Fruit fly (Drosophila melanogaster) whole organism, embryonic: ENCODE data around the gene CG6574.

Source experiments
- Adf1 ChIP-seq: fragments of 200-800 bp; sonication (Bioruptor generic); IDR thresholded peaks from 2 replicates; pipeline ENCODE4 v1.3.6; 2022; ENCODE audit warnings: missing biosample characterization, missing genetic modification characterization
- Asciz ChIP-seq: fragments of 200-800 bp; sonication (Bioruptor generic); optimal IDR thresholded peaks from 2 replicates; lab custom pipeline; 2017; ENCODE audit warnings: missing biosample characterization, mild to moderate bottlenecking, missing genetic modification characterization, missing genetic modification reagents
- Bteb2 ChIP-seq: fragments of 200-800 bp; sonication (Bioruptor generic); optimal IDR thresholded peaks from 2 replicates; lab custom pipeline; 2016; ENCODE audit warnings: missing biosample characterization, missing genetic modification characterization
- CG10267 ChIP-seq: fragments of 200-800 bp; sonication (Bioruptor generic); optimal IDR thresholded peaks from 2 replicates; lab custom pipeline; 2018; ENCODE audit warnings: missing biosample characterization, mild to moderate bottlenecking, missing genetic modification characterization, moderate library complexity
- CG10979 ChIP-seq: fragments of 200-800 bp; sonication (Bioruptor generic); optimal IDR thresholded peaks from 2 replicates; lab custom pipeline; 2018; ENCODE audit warnings: missing biosample characterization, mild to moderate bottlenecking, missing genetic modification characterization, moderate library complexity
- CG11085 ChIP-seq: fragments of 200-800 bp; sonication (Bioruptor generic); IDR thresholded peaks from 2 replicates; pipeline ENCODE4 v1.3.6; 2022; ENCODE audit warnings: missing biosample characterization, missing genetic modification characterization
- CG12659 ChIP-seq: fragments of 200-800 bp; sonication (Bioruptor generic); optimal IDR thresholded peaks from 3 replicates; lab custom pipeline; 2017; ENCODE audit warnings: mild to moderate bottlenecking, missing biosample characterization, missing genetic modification reagents, missing genetic modification characterization
- CG14050 ChIP-seq: fragments of 200-800 bp; sonication (Bioruptor generic); IDR thresholded peaks from 3 replicates; pipeline ENCODE4 v1.3.6; 2022; ENCODE audit warnings: missing biosample characterization, missing genetic modification characterization
- CG14860 ChIP-seq: fragments of 200-800 bp; sonication (Bioruptor generic); IDR thresholded peaks from 3 replicates; pipeline ENCODE4 v1.3.6; 2022; ENCODE audit warnings: missing biosample characterization, missing genetic modification characterization; ENCODE audit not compliant: partially characterized antibody
- CG15073 ChIP-seq: fragments of 200-800 bp; sonication (Bioruptor generic); optimal IDR thresholded peaks from 2 replicates; lab custom pipeline; 2016; ENCODE audit warnings: missing biosample characterization, missing genetic modification characterization
- CG15479 ChIP-seq: fragments of 200-800 bp; sonication (Bioruptor generic); optimal IDR thresholded peaks from 3 replicates; lab custom pipeline; 2019; ENCODE audit warnings: missing biosample characterization, mild to moderate bottlenecking, missing genetic modification characterization, moderate library complexity
- CG15601 ChIP-seq: fragments of 200-800 bp; sonication (Bioruptor generic); optimal IDR thresholded peaks from 3 replicates; lab custom pipeline; 2019; ENCODE audit warnings: missing biosample characterization, mild to moderate bottlenecking, missing genetic modification characterization, moderate library complexity
- CG18764 ChIP-seq: fragments of 200-800 bp; sonication (Bioruptor generic); optimal IDR thresholded peaks from 3 replicates; lab custom pipeline; 2016; ENCODE audit warnings: missing biosample characterization, missing genetic modification characterization
- CG2202 ChIP-seq: fragments of 200-800 bp; sonication (Bioruptor generic); optimal IDR thresholded peaks from 2 replicates; lab custom pipeline; 2018; ENCODE audit warnings: missing biosample characterization, mild to moderate bottlenecking, missing genetic modification characterization
- CG34376 ChIP-seq: fragments of 200-800 bp; sonication (Bioruptor generic); optimal IDR thresholded peaks from 2 replicates; lab custom pipeline; 2018; ENCODE audit warnings: missing biosample characterization, mild to moderate bottlenecking, missing genetic modification characterization
- CG5180 ChIP-seq: fragments of 200-800 bp; sonication (Bioruptor generic); optimal IDR thresholded peaks from 3 replicates; lab custom pipeline; 2017; ENCODE audit warnings: missing biosample characterization, missing genetic modification characterization, mild to moderate bottlenecking, moderate library complexity, missing genetic modification reagents
- CG5245 ChIP-seq: fragments of 200-800 bp; sonication (Bioruptor generic); optimal IDR thresholded peaks from 3 replicates; lab custom pipeline; 2016; ENCODE audit warnings: missing biosample characterization, missing genetic modification characterization
- CG8944 ChIP-seq: fragments of 200-800 bp; sonication (Bioruptor generic); optimal IDR thresholded peaks from 3 replicates; lab custom pipeline; 2016; ENCODE audit warnings: missing biosample characterization, missing genetic modification characterization
- CTCF ChIP-seq: fragments of 200-800 bp; sonication (Bioruptor generic); optimal IDR thresholded peaks from 2 replicates; lab custom pipeline; 2017; ENCODE audit warnings: missing biosample characterization, mild to moderate bottlenecking, missing genetic modification characterization, moderate library complexity
- CrebB ChIP-seq: fragments of 200-800 bp; sonication (Bioruptor generic); optimal IDR thresholded peaks from 3 replicates; lab custom pipeline; 2018; ENCODE audit warnings: missing biosample characterization, mild to moderate bottlenecking, missing genetic modification characterization
- D19B ChIP-seq: fragments of 200-800 bp; sonication (Bioruptor generic); optimal IDR thresholded peaks from 2 replicates; lab custom pipeline; 2017; ENCODE audit warnings: missing biosample characterization, mild to moderate bottlenecking, missing genetic modification characterization
- Dek ChIP-seq: fragments of 200-800 bp; sonication (Bioruptor generic); optimal IDR thresholded peaks from 3 replicates; lab custom pipeline; 2019; ENCODE audit warnings: missing biosample characterization, mild to moderate bottlenecking, missing genetic modification characterization, moderate library complexity
- Fer1 ChIP-seq: fragments of 200-800 bp; sonication (Bioruptor generic); optimal IDR thresholded peaks from 2 replicates; lab custom pipeline; 2017; ENCODE audit warnings: missing biosample characterization, mild to moderate bottlenecking, missing genetic modification characterization
- HHEX ChIP-seq: fragments of 200-800 bp; sonication (Bioruptor generic); optimal IDR thresholded peaks from 3 replicates; lab custom pipeline; 2017; ENCODE audit warnings: missing biosample characterization, mild to moderate bottlenecking, missing genetic modification characterization, missing genetic modification reagents
- Hr78 ChIP-seq, 2 experiments: fragments of 200-800 bp in 1 of 2; fragments of >200 bp in 1 of 2; sonication (Bioruptor generic) in 1 of 2; optimal IDR thresholded peaks; 2 replicates each; lab custom pipeline; 2017 to 2019; ENCODE audit warnings: missing biosample characterization in 2 of 2, missing genetic modification characterization in 2 of 2, mild to moderate bottlenecking in 1 of 2, moderate library complexity in 1 of 2
- Kr ChIP-seq: fragments of 200-800 bp; sonication (Bioruptor generic); optimal IDR thresholded peaks from 2 replicates; lab custom pipeline; 2017; ENCODE audit warnings: missing biosample characterization, mild to moderate bottlenecking, missing genetic modification characterization
- NK7.1 ChIP-seq: fragments of 200-800 bp; sonication (Bioruptor generic); optimal IDR thresholded peaks from 3 replicates; lab custom pipeline; 2016; ENCODE audit warnings: missing biosample characterization, missing genetic modification characterization
- Poxn ChIP-seq: fragments of 200-800 bp; sonication (Bioruptor generic); IDR thresholded peaks from 2 replicates; pipeline ENCODE4 v1.3.6; 2022; ENCODE audit warnings: missing biosample characterization, missing genetic modification characterization
- Ptx1 ChIP-seq: fragments of 200-800 bp; sonication (Bioruptor generic); IDR thresholded peaks from 2 replicates; pipeline ENCODE4 v1.3.6; 2022; ENCODE audit warnings: missing biosample characterization, missing genetic modification characterization
- Rfx ChIP-seq: fragments of 200-800 bp; sonication (Bioruptor generic); IDR thresholded peaks from 2 replicates; pipeline ENCODE4 v1.3.6; 2022; ENCODE audit warnings: missing biosample characterization, missing genetic modification characterization
- Spps ChIP-seq: fragments of 200-800 bp; sonication (Bioruptor generic); optimal IDR thresholded peaks from 2 replicates; lab custom pipeline; 2018; ENCODE audit warnings: missing biosample characterization, mild to moderate bottlenecking, missing genetic modification characterization
- YL-1 ChIP-seq: fragments of 200-800 bp; sonication (Bioruptor generic); optimal IDR thresholded peaks from 3 replicates; lab custom pipeline; 2017; ENCODE audit warnings: missing biosample characterization, mild to moderate bottlenecking, missing genetic modification characterization
- btn ChIP-seq: fragments of 200-800 bp; sonication (Bioruptor generic); optimal IDR thresholded peaks from 2 replicates; lab custom pipeline; 2016; ENCODE audit warnings: missing biosample characterization, missing genetic modification characterization
- chinmo ChIP-seq: fragments of 200-800 bp; sonication (Bioruptor generic); IDR thresholded peaks from 4 replicates; pipeline ENCODE4 v1.3.6; 2022; ENCODE audit warnings: missing biosample characterization, missing genetic modification characterization; ENCODE audit not compliant: partially characterized antibody
- en ChIP-seq: fragments of 200-800 bp; sonication (Bioruptor generic); optimal IDR thresholded peaks from 2 replicates; lab custom pipeline; 2016; ENCODE audit warnings: missing biosample characterization, missing genetic modification characterization
- hb ChIP-seq: fragments of 200-800 bp; sonication (Bioruptor generic); IDR thresholded peaks from 3 replicates; pipeline ENCODE4 v1.3.6; 2022; ENCODE audit warnings: missing biosample characterization, missing genetic modification characterization; ENCODE audit not compliant: partially characterized antibody
- jigr1 ChIP-seq: fragments of 200-800 bp; sonication (Bioruptor generic); IDR thresholded peaks from 3 replicates; pipeline ENCODE4 v1.3.6; 2022; ENCODE audit warnings: missing biosample characterization, missing genetic modification characterization
- ken ChIP-seq: fragments of 200-800 bp; sonication (Bioruptor generic); IDR thresholded peaks from 3 replicates; pipeline ENCODE4 v1.3.6; 2022; ENCODE audit warnings: missing biosample characterization, missing genetic modification characterization
- maf-S ChIP-seq: fragments of 200-800 bp; sonication (Bioruptor generic); optimal IDR thresholded peaks from 2 replicates; lab custom pipeline; 2016; ENCODE audit warnings: missing biosample characterization, missing genetic modification characterization
- pan ChIP-seq, 4 experiments: fragments of >200 bp in 3 of 4; fragments of 200-800 bp in 1 of 4; sonication (Bioruptor generic) in 1 of 4; optimal IDR thresholded peaks in 3 of 4; IDR thresholded peaks in 1 of 4; 2 replicates each; pipeline versions ENCODE4 v1.3.6 to Lab custom; 2017 to 2022; ENCODE audit warnings: missing biosample characterization in 2 of 4, missing genetic modification characterization in 2 of 4, mixed read lengths in 1 of 4
- pho ChIP-seq: fragments of 200-800 bp; sonication (Bioruptor generic); optimal IDR thresholded peaks from 2 replicates; lab custom pipeline; 2016; ENCODE audit warnings: missing biosample characterization, missing genetic modification characterization
- pita ChIP-seq: fragments of 200-800 bp; sonication (Bioruptor generic); optimal IDR thresholded peaks from 2 replicates; lab custom pipeline; 2017; ENCODE audit warnings: missing biosample characterization, mild to moderate bottlenecking, missing genetic modification characterization
- prd ChIP-seq, 3 experiments: fragments of >200 bp in 2 of 3; fragments of 200-800 bp in 1 of 3; sonication (Bioruptor generic) in 1 of 3; optimal IDR thresholded peaks in 2 of 3; IDR thresholded peaks in 1 of 3; 2 replicates in 2 of 3; 3 replicates in 1 of 3; pipeline versions ENCODE4 v1.3.6 to Lab custom; 2017 to 2022; ENCODE audit warnings: missing biosample characterization in 1 of 3, missing genetic modification characterization in 1 of 3
- sens-2 ChIP-seq: fragments of 200-800 bp; sonication (Bioruptor generic); IDR thresholded peaks from 2 replicates; pipeline ENCODE4 v1.3.6; 2022; ENCODE audit warnings: missing biosample characterization, missing genetic modification characterization
- slp2 ChIP-seq: fragments of 200-800 bp; sonication (Bioruptor generic); optimal IDR thresholded peaks from 2 replicates; lab custom pipeline; 2016; ENCODE audit warnings: missing biosample characterization, missing genetic modification characterization
- tio ChIP-seq: fragments of 200-800 bp; sonication (Bioruptor generic); optimal IDR thresholded peaks from 2 replicates; lab custom pipeline; 2017; ENCODE audit warnings: missing biosample characterization, missing genetic modification characterization, inconsistent platforms
- trh ChIP-seq: fragments of 200-800 bp; sonication (Bioruptor generic); optimal IDR thresholded peaks from 2 replicates; lab custom pipeline; 2016; ENCODE audit warnings: missing biosample characterization, missing genetic modification characterization
- unc-4 ChIP-seq: fragments of 200-800 bp; sonication (Bioruptor generic); IDR thresholded peaks from 2 replicates; pipeline ENCODE4 v1.3.6; 2022; ENCODE audit warnings: missing biosample characterization, missing genetic modification characterization; ENCODE audit not compliant: partially characterized antibody

The CG6574 gene

DNA sequence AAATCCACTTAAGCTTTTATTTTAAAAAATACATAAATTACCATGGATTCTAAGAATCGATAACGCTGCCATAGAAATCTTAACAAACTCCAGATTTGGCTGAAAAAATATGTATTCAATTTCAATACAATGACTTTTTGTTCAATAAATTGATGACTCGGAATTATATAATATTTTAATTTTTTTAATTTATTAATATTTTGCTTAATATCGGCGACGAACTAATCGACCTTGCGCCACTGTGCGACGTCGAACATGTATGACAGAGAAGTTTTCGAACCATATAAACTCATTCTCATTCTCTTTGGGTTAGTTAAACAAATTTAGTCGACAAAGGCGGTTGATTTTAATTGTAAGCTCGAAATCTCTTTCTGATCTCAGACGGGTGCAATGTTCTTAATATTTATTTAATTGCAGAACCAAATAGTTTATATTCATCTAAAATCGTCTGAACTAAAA, 13.2 kb downstream of the CG6574 start, which contains the start of gene CG42394 (continued):
- peak; percentile 92 for TF ChIP-seq CG18764 (GFP tag; lab: Kevin White, UChicago)
- TF ChIP-seq Bteb2 (GFP tag; lab: Kevin White, UChicago) = peak; percentile 81
- peak; percentile 89 for TF ChIP-seq ken (GFP tag; lab: Robert Waterston, UW)
- peak; percentile 93 for TF ChIP-seq Rfx (GFP tag; lab: Robert Waterston, UW)
- TF ChIP-seq CG5245 (GFP tag; lab: Kevin White, UChicago) = peak; percentile 86
- peak; percentile 74 for TF ChIP-seq CG11085 (GFP tag; lab: Robert Waterston, UW)
- TF ChIP-seq hb (GFP tag; lab: Robert Waterston, UW) = no peak
- TF ChIP-seq slp2 (GFP tag; lab: Kevin White, UChicago) = peak; percentile 44
- TF ChIP-seq Spps (tag; lab: Kevin White, UChicago) = peak; percentile 96
- TF ChIP-seq CrebB = peak; percentile 79
- TF ChIP-seq CG10979 (tag; lab: Kevin White, UChicago) = peak; percentile 98
- TF ChIP-seq CG15479 (GFP tag; lab: Kevin White, UChicago) = no peak
- TF ChIP-seq Hr78 (GFP tag; optimal IDR thresholded peaks at IDR 0.05; lab: Kevin White, UChicago) = peak in 1 of 2 experiments; percentile 85
- no peak for TF ChIP-seq pita
- TF ChIP-seq Poxn = peak; percentile 51; the same call in 1 of the 2 replicates
- TF ChIP-seq Kr (GFP tag; lab: Kevin White, UChicago) = peak; percentile 43
- TF ChIP-seq Adf1 = peak; percentile 82
- TF ChIP-seq sens-2 (GFP tag; lab: Robert Waterston, UW) = peak; percentile 90
- TF ChIP-seq en (GFP tag; lab: Kevin White, UChicago) = no peak
- no peak for TF ChIP-seq CG34376 (GFP tag; lab: Kevin White, UChicago)
- peak; percentile 67 for TF ChIP-seq CTCF (GFP tag; lab: Kevin White, UChicago)
- TF ChIP-seq trh (GFP tag; lab: Kevin White, UChicago) = peak; percentile 90
- TF ChIP-seq btn (GFP tag; lab: Kevin White, UChicago) = peak; percentile 8
- TF ChIP-seq Fer1 (GFP tag; lab: Kevin White, UChicago) = peak; percentile 98
- TF ChIP-seq NK7.1 (GFP tag; lab: Kevin White, UChicago) = peak; percentile 56
- peak; percentile 94 for TF ChIP-seq Ptx1 (GFP tag; lab: Robert Waterston, UW)
- peak; percentile 93 for TF ChIP-seq CG15601 (tag; lab: Kevin White, UChicago)
- peak; percentile 96 for TF ChIP-seq CG12659 (GFP tag; lab: Kevin White, UChicago)
- peak; percentile 90 for TF ChIP-seq CG2202
- peak; percentile 80 for TF ChIP-seq YL-1 (GFP tag; lab: Kevin White, UChicago)
- peak; percentile 50; the same call in 1 of the 3 replicates for TF ChIP-seq CG14860 (GFP tag; lab: Robert Waterston, UW)
- TF ChIP-seq jigr1 (GFP tag; lab: Robert Waterston, UW) = peak; percentile 21; the same call in 1 of the 3 replicates
- peak; percentile 94 for TF ChIP-seq HHEX
- TF ChIP-seq CG15073 = peak; percentile 53
- peak; percentile 37 for TF ChIP-seq maf-S (GFP tag; lab: Kevin White, UChicago)
- peak; percentile 100 for TF ChIP-seq CG5180 (GFP tag; lab: Kevin White, UChicago)
- peak; percentile 92 for TF ChIP-seq CG14050
- TF ChIP-seq D19B (GFP tag; lab: Kevin White, UChicago) = peak; percentile 91
- TF ChIP-seq Asciz = peak; percentile 97
- no peak for TF ChIP-seq pan (optimal IDR thresholded peaks at IDR 0.05; lab: Kevin White, UChicago)
- TF ChIP-seq pan (GFP tag; optimal IDR thresholded peaks at IDR 0.05 in 1 of 2, IDR thresholded peaks at IDR 0.05 in 1 of 2) = peak in 1 of 2 experiments; percentile 93
- TF ChIP-seq unc-4 (GFP tag; lab: Robert Waterston, UW) = 0 out of 2 replicates have a peak, but pooled peaks have one; percentile 18
- peak; percentile 68 for TF ChIP-seq pho (GFP tag; lab: Kevin White, UChicago)
- no peak for TF ChIP-seq prd (optimal IDR thresholded peaks at IDR 0.05; lab: Kevin White, UChicago)
- TF ChIP-seq prd (GFP tag; IDR thresholded peaks at IDR 0.05; lab: Robert Waterston, UW) = peak; percentile 94
- TF ChIP-seq chinmo (GFP tag; lab: Robert Waterston, UW) = peak; percentile 64; the same call in 2 of the 4 replicates
- peak; percentile 89 for TF ChIP-seq tio (GFP tag; lab: Kevin White, UChicago)
- TF ChIP-seq CG8944 (GFP tag; lab: Kevin White, UChicago) = peak; percentile 16
- TF ChIP-seq Dek (tag; lab: Kevin White, UChicago) = peak; percentile 91
- peak; percentile 94 for TF ChIP-seq CG10267
